Fruit fly (Drosophila melanogaster) whole organism, embryonic: Measurements from ENCODE around the gene obst-B.
A peak's percentile ranks its signal among the peaks of the same experiment; 100 is the strongest.

ENCODE experiments used
- Adf1 ChIP-seq: fragments of 200-800 bp; sonication (Bioruptor generic); IDR thresholded peaks from 2 replicates; pipeline ENCODE4 v1.3.6; 2022; ENCODE audit warnings: missing biosample characterization, missing genetic modification characterization
- Aef1 ChIP-seq: fragments of 200-800 bp; sonication (Bioruptor generic); IDR thresholded peaks from 3 replicates; pipeline ENCODE4 v1.3.6; 2022; ENCODE audit warnings: missing biosample characterization, missing genetic modification characterization
- Atf-2 ChIP-seq: fragments of 200-800 bp; sonication (Bioruptor generic); optimal IDR thresholded peaks from 2 replicates; lab custom pipeline; 2016; ENCODE audit warnings: missing biosample characterization, missing genetic modification characterization
- Atf6 ChIP-seq: fragments of 200-800 bp; sonication (Bioruptor generic); IDR thresholded peaks from 2 replicates; pipeline ENCODE4 v1.3.6; 2022; ENCODE audit warnings: missing biosample characterization, missing genetic modification characterization
- B-H1 ChIP-seq: fragments of 200-800 bp; sonication (Bioruptor generic); IDR thresholded peaks from 3 replicates; pipeline ENCODE4 v1.3.6; 2022; ENCODE audit warnings: missing biosample characterization, missing genetic modification characterization
- CG10147 ChIP-seq: fragments of 200-800 bp; sonication (Bioruptor generic); optimal IDR thresholded peaks from 2 replicates; lab custom pipeline; 2019; ENCODE audit warnings: missing biosample characterization, mild to moderate bottlenecking, missing genetic modification characterization, moderate library complexity
- CG10654 ChIP-seq: fragments of 200-800 bp; sonication (Bioruptor generic); optimal IDR thresholded peaks from 2 replicates; lab custom pipeline; 2016; ENCODE audit warnings: missing biosample characterization, missing genetic modification characterization
- CG12104 ChIP-seq: fragments of 200-800 bp; sonication (Bioruptor generic); optimal IDR thresholded peaks from 3 replicates; lab custom pipeline; 2016; ENCODE audit warnings: missing biosample characterization, missing genetic modification characterization
- CG13287 ChIP-seq: fragments of 200-800 bp; sonication (Bioruptor generic); IDR thresholded peaks from 2 replicates; pipeline ENCODE4 v1.3.6; 2022; ENCODE audit warnings: missing biosample characterization, missing genetic modification characterization; ENCODE audit not compliant: partially characterized antibody
- CG14667 ChIP-seq: fragments of 200-800 bp; sonication (Bioruptor generic); IDR thresholded peaks from 2 replicates; pipeline ENCODE4 v1.3.6; 2022; ENCODE audit warnings: missing biosample characterization, missing genetic modification characterization
- CG14710 ChIP-seq: fragments of 200-800 bp; sonication (Bioruptor generic); optimal IDR thresholded peaks from 3 replicates; lab custom pipeline; 2019; ENCODE audit warnings: missing biosample characterization, mild to moderate bottlenecking, missing genetic modification characterization, moderate library complexity
- CG17186 ChIP-seq: fragments of 200-800 bp; sonication (Bioruptor generic); optimal IDR thresholded peaks from 3 replicates; lab custom pipeline; 2017; ENCODE audit warnings: missing biosample characterization, missing genetic modification reagents, missing genetic modification characterization
- CG18262 ChIP-seq: fragments of 200-800 bp; optimal IDR thresholded peaks from 3 replicates; lab custom pipeline; 2019; ENCODE audit warnings: missing biosample characterization, mild to moderate bottlenecking, missing genetic modification characterization, moderate library complexity
- CG30020 ChIP-seq: fragments of 200-800 bp; optimal IDR thresholded peaks from 2 replicates; lab custom pipeline; 2019; ENCODE audit warnings: missing biosample characterization, mild to moderate bottlenecking, missing genetic modification characterization, moderate library complexity
- CG32532 ChIP-seq: fragments of 200-800 bp; sonication (Bioruptor generic); IDR thresholded peaks from 2 replicates; pipeline ENCODE4 v1.3.6; 2022; ENCODE audit warnings: missing biosample characterization, missing genetic modification characterization
- CG3726 ChIP-seq: fragments of 200-800 bp; sonication (Bioruptor generic); IDR thresholded peaks from 3 replicates; pipeline ENCODE4, ENCODE4 v1.3.6; 2022; ENCODE audit warnings: missing biosample characterization, missing genetic modification characterization
- CG4730 ChIP-seq: fragments of 200-800 bp; sonication (Bioruptor generic); IDR thresholded peaks from 2 replicates; pipeline ENCODE4 v1.3.6; 2022; ENCODE audit warnings: missing biosample characterization, missing genetic modification characterization
- CG7745 ChIP-seq: fragments of 200-800 bp; sonication (Bioruptor generic); optimal IDR thresholded peaks from 2 replicates; lab custom pipeline; 2018; ENCODE audit warnings: missing biosample characterization, mild to moderate bottlenecking, missing genetic modification characterization, moderate library complexity
- Dll ChIP-seq: fragments of 200-800 bp; sonication (Bioruptor generic); IDR thresholded peaks from 4 replicates; pipeline ENCODE4 v1.3.6; 2022; ENCODE audit warnings: missing biosample characterization, missing genetic modification characterization; ENCODE audit not compliant: partially characterized antibody
- Doc3 ChIP-seq: fragments of 200-800 bp; sonication (Bioruptor generic); IDR thresholded peaks from 3 replicates; pipeline ENCODE4 v1.3.6; 2022; ENCODE audit warnings: missing biosample characterization, missing genetic modification characterization; ENCODE audit not compliant: partially characterized antibody
- E2f2 ChIP-seq: fragments of 200-800 bp; sonication (Bioruptor generic); IDR thresholded peaks from 2 replicates; pipeline ENCODE4 v1.3.6; 2022; ENCODE audit warnings: missing biosample characterization, missing genetic modification characterization
- GATAe ChIP-seq: fragments of 200-800 bp; sonication (Bioruptor generic); conservative IDR thresholded peaks from 2 replicates; pipeline ENCODE4 v1.3.6; 2022; ENCODE audit warnings: missing biosample characterization, missing genetic modification characterization
- Jarid2 ChIP-seq: fragments of 200-800 bp; sonication (Bioruptor generic); optimal IDR thresholded peaks from 3 replicates; lab custom pipeline; 2017; ENCODE audit warnings: mild to moderate bottlenecking, missing biosample characterization, missing genetic modification reagents, missing genetic modification characterization
- MBD-R2 ChIP-seq: fragments of 200-800 bp; sonication (Bioruptor generic); IDR thresholded peaks from 2 replicates; pipeline ENCODE4 v1.3.6; 2022; ENCODE audit warnings: missing biosample characterization, missing genetic modification characterization
- Mad ChIP-seq: fragments of 200-800 bp; sonication (Bioruptor generic); optimal IDR thresholded peaks from 2 replicates; lab custom pipeline; 2016; ENCODE audit warnings: missing biosample characterization, missing genetic modification characterization
- Max ChIP-seq: fragments of 200-800 bp; sonication (Bioruptor generic); optimal IDR thresholded peaks from 2 replicates; lab custom pipeline; 2016; ENCODE audit warnings: missing biosample characterization, mild to moderate bottlenecking, missing genetic modification characterization
- Poxn ChIP-seq: fragments of 200-800 bp; sonication (Bioruptor generic); IDR thresholded peaks from 2 replicates; pipeline ENCODE4 v1.3.6; 2022; ENCODE audit warnings: missing biosample characterization, missing genetic modification characterization
- Ravus ChIP-seq: fragments of 200-800 bp; sonication (Bioruptor generic); IDR thresholded peaks from 2 replicates; pipeline ENCODE4 v1.3.6; 2022; ENCODE audit warnings: missing biosample characterization, missing genetic modification characterization
- Rfx ChIP-seq: fragments of 200-800 bp; sonication (Bioruptor generic); IDR thresholded peaks from 2 replicates; pipeline ENCODE4 v1.3.6; 2022; ENCODE audit warnings: missing biosample characterization, missing genetic modification characterization
- Scr ChIP-seq: fragments of 200-800 bp; sonication (Bioruptor generic); IDR thresholded peaks from 2 replicates; pipeline ENCODE4 v1.3.6; 2022; ENCODE audit warnings: missing biosample characterization, missing genetic modification characterization; ENCODE audit not compliant: partially characterized antibody
- Tbp ChIP-seq: fragments of >200 bp; optimal IDR thresholded peaks from 2 replicates; lab custom pipeline; 2018; ENCODE audit warnings: missing biosample characterization, missing genetic modification characterization
- abd-A ChIP-seq: fragments of 200-800 bp; sonication (Bioruptor generic); optimal IDR thresholded peaks from 3 replicates; lab custom pipeline; 2019; ENCODE audit warnings: missing biosample characterization, mild to moderate bottlenecking, missing genetic modification characterization, moderate library complexity
- ato ChIP-seq: fragments of 200-800 bp; sonication (Bioruptor generic); IDR thresholded peaks from 2 replicates; pipeline ENCODE4 v1.3.6; 2022; ENCODE audit warnings: missing biosample characterization, missing genetic modification characterization; ENCODE audit not compliant: partially characterized antibody
- caup ChIP-seq: fragments of 200-800 bp; sonication (Bioruptor generic); optimal IDR thresholded peaks from 3 replicates; lab custom pipeline; 2017; ENCODE audit warnings: missing biosample characterization, mild to moderate bottlenecking, missing genetic modification characterization, moderate library complexity; ENCODE audit not compliant: severe bottlenecking
- croc ChIP-seq: fragments of 200-800 bp; sonication (Bioruptor generic); conservative IDR thresholded peaks from 3 replicates; pipeline ENCODE4 v1.3.6; 2022; ENCODE audit warnings: missing biosample characterization, missing genetic modification characterization
- disco-r ChIP-seq: fragments of 200-800 bp; sonication (Bioruptor generic); optimal IDR thresholded peaks from 2 replicates; lab custom pipeline; 2016; ENCODE audit warnings: missing biosample characterization, missing genetic modification characterization
- en ChIP-seq: fragments of 200-800 bp; sonication (Bioruptor generic); optimal IDR thresholded peaks from 2 replicates; lab custom pipeline; 2016; ENCODE audit warnings: missing biosample characterization, missing genetic modification characterization
- ftz-f1 ChIP-seq: fragments of 200-800 bp; sonication (Bioruptor generic); optimal IDR thresholded peaks from 2 replicates; lab custom pipeline; 2016; ENCODE audit warnings: missing biosample characterization, missing genetic modification characterization
- fu2 ChIP-seq: fragments of 200-800 bp; sonication (Bioruptor generic); optimal IDR thresholded peaks from 2 replicates; lab custom pipeline; 2016; ENCODE audit warnings: missing biosample characterization, missing genetic modification characterization
- grn ChIP-seq: fragments of 200-800 bp; sonication (Bioruptor generic); optimal IDR thresholded peaks from 3 replicates; lab custom pipeline; 2017; ENCODE audit warnings: missing biosample characterization, missing genetic modification characterization
- ham ChIP-seq: fragments of 200-800 bp; sonication (Bioruptor generic); IDR thresholded peaks from 2 replicates; pipeline ENCODE4 v1.3.6; 2022; ENCODE audit warnings: missing biosample characterization, missing genetic modification characterization
- hkb ChIP-seq, 2 experiments: fragments of 200-800 bp in 1 of 2; fragments of >200 bp in 1 of 2; sonication (Bioruptor generic) in 1 of 2; IDR thresholded peaks in 1 of 2; optimal IDR thresholded peaks in 1 of 2; 2 replicates each; pipeline versions ENCODE4 v1.3.6 to Lab custom; 2017 to 2022; ENCODE audit warnings: missing biosample characterization in 1 of 2, missing genetic modification characterization in 1 of 2
- knrl ChIP-seq: fragments of 200-800 bp; sonication (Bioruptor generic); IDR thresholded peaks from 3 replicates; pipeline ENCODE4 v1.3.6; 2022; ENCODE audit warnings: missing biosample characterization, missing genetic modification characterization; ENCODE audit not compliant: partially characterized antibody
- pan ChIP-seq, 4 experiments: fragments of >200 bp in 3 of 4; fragments of 200-800 bp in 1 of 4; sonication (Bioruptor generic) in 1 of 4; optimal IDR thresholded peaks in 3 of 4; IDR thresholded peaks in 1 of 4; 2 replicates each; pipeline versions ENCODE4 v1.3.6 to Lab custom; 2017 to 2022; ENCODE audit warnings: missing biosample characterization in 2 of 4, missing genetic modification characterization in 2 of 4, mixed read lengths in 1 of 4
- pb ChIP-seq: fragments of 200-800 bp; sonication (Bioruptor generic); optimal IDR thresholded peaks from 3 replicates; lab custom pipeline; 2016; ENCODE audit warnings: missing biosample characterization, missing genetic modification characterization
- pzg ChIP-seq: fragments of 200-800 bp; sonication (Bioruptor generic); optimal IDR thresholded peaks from 3 replicates; lab custom pipeline; 2018; ENCODE audit warnings: missing biosample characterization, mild to moderate bottlenecking, missing genetic modification characterization, moderate library complexity
- ranshi ChIP-seq: fragments of 200-800 bp; sonication (Bioruptor generic); IDR thresholded peaks from 2 replicates; pipeline ENCODE4 v1.3.6; 2022; ENCODE audit warnings: missing biosample characterization, missing genetic modification characterization
- row ChIP-seq: fragments of 200-800 bp; sonication (Bioruptor generic); IDR thresholded peaks from 3 replicates; pipeline ENCODE4 v1.3.6; 2022; ENCODE audit warnings: missing biosample characterization, missing genetic modification characterization
- sr ChIP-seq: fragments of 200-800 bp; sonication (Bioruptor generic); IDR thresholded peaks from 3 replicates; pipeline ENCODE4 v1.3.6; 2022; ENCODE audit warnings: missing biosample characterization, missing genetic modification characterization
- stc ChIP-seq: fragments of 200-800 bp; sonication (Bioruptor generic); IDR thresholded peaks from 2 replicates; pipeline ENCODE4 v1.3.6; 2022; ENCODE audit warnings: missing biosample characterization, missing genetic modification characterization
- wdn ChIP-seq: fragments of 200-800 bp; sonication (Bioruptor generic); IDR thresholded peaks from 2 replicates; pipeline ENCODE4 v1.3.6; 2022; ENCODE audit warnings: missing biosample characterization, missing genetic modification characterization

Gene obst-B

DNA sequence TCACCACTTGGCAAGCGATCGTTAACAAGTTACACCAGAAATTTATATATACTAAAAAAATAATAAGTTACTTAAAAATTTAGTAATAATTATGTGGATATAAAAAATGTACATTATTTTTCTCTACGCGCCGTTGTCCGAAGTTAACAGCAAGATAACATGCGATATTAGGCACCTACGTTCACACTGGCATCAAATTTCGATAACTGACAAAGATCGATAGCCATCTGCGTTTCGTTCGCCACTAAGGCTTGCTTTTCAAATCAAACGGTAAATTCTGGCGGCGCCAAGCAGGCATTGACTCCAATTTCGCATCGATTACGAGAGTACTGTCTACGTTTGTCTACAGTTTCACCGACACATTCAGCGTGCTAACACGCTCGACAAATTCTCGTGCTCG lies 24.2 kb downstream of the obst-B start, which contains the start of gene Pen (continued):
- TF ChIP-seq CG14667 (no peak), abd-A (tag; lab: Kevin White, UChicago) (no peak), row (GFP tag; lab: Robert Waterston, UW) (0 out of 3 replicates have a peak, but pooled peaks have one; percentile 18), Adf1 (GFP tag; lab: Robert Waterston, UW) (no peak), Tbp (GFP tag; lab: Kevin White, UChicago) (no peak), Aef1 (GFP tag; lab: Robert Waterston, UW) (no peak), wdn (GFP tag; lab: Robert Waterston, UW) (no peak), CG13287 (GFP tag; lab: Robert Waterston, UW) (peak; percentile 78), CG3726 (GFP tag; lab: Robert Waterston, UW) (no peak), stc (no peak), fu2 (no peak), B-H1 (GFP tag; lab: Robert Waterston, UW) (no peak), CG30020 (tag; lab: Kevin White, UChicago) (no peak), CG18262 (no peak), disco-r (GFP tag; lab: Kevin White, UChicago) (no peak), en (no peak), knrl (peak; percentile 82), Scr (GFP tag; lab: Robert Waterston, UW) (peak; percentile 76), ftz-f1 (no peak), GATAe (no peak), Poxn (GFP tag; lab: Robert Waterston, UW) (no peak), Ravus (GFP tag; lab: Robert Waterston, UW) (no peak), pb (no peak), hkb (optimal IDR thresholded peaks at IDR 0.05; lab: Kevin White, UChicago) (no peak), hkb (GFP tag; IDR thresholded peaks at IDR 0.05; lab: Robert Waterston, UW) (no peak), pzg (GFP tag; lab: Kevin White, UChicago) (peak; percentile 74), CG10147 (GFP tag; lab: Kevin White, UChicago) (no peak), croc (GFP tag; lab: Robert Waterston, UW) (no peak), CG7745 (tag; lab: Kevin White, UChicago) (no peak), CG4730 (GFP tag; lab: Robert Waterston, UW) (no peak), CG14710 (tag; lab: Kevin White, UChicago) (peak; percentile 37), CG32532 (GFP tag; lab: Robert Waterston, UW) (no peak), ato (GFP tag; lab: Robert Waterston, UW) (peak; percentile 49; the same call in 1 of the 2 replicates), Max (GFP tag; lab: Kevin White, UChicago) (no peak), Atf-2 (GFP tag; lab: Kevin White, UChicago) (no peak), CG10654 (GFP tag; lab: Kevin White, UChicago) (no peak), Dll (GFP tag; lab: Robert Waterston, UW) (peak; percentile 77), Doc3 (GFP tag; lab: Robert Waterston, UW) (peak; percentile 35; the same call in 1 of the 3 replicates), pan (optimal IDR thresholded peaks at IDR 0.05; lab: Kevin White, UChicago) (no peak), pan (GFP tag; optimal IDR thresholded peaks at IDR 0.05 in 1 of 2, IDR thresholded peaks at IDR 0.05 in 1 of 2) (no peak), Atf6 (GFP tag; lab: Robert Waterston, UW) (no peak), ham (GFP tag; lab: Robert Waterston, UW) (no peak), E2f2 (GFP tag; lab: Robert Waterston, UW) (peak; percentile 90), Jarid2 (GFP tag; lab: Kevin White, UChicago) (no peak), sr (GFP tag; lab: Robert Waterston, UW) (no peak), Rfx (no peak), grn (GFP tag; lab: Kevin White, UChicago) (no peak), Mad (no peak), CG12104 (GFP tag; lab: Kevin White, UChicago) (no peak), caup (no peak), ranshi (no peak), CG17186 (peak; percentile 64), MBD-R2 (peak; percentile 7; the same call in 1 of the 2 replicates)
